Worm (Caenorhabditis elegans) whole organism, L2 larva: ENCODE results near the gene F59B1.6.

Experiments
- ZK546.5 ChIP-seq: sonication (generic microtip); optimal IDR thresholded peaks from 2 replicates; lab custom pipeline; 2017; ENCODE audit warnings: missing biosample characterization, missing genetic modification characterization
- ama-1 ChIP-seq: fragments of 150-350 bp; optimal IDR thresholded peaks from 2 replicates; lab custom pipeline; 2018; ENCODE audit warnings: inconsistent platforms
- egl-27 ChIP-seq: sonication (generic microtip); optimal IDR thresholded peaks from 3 replicates; lab custom pipeline; 2017; ENCODE audit warnings: missing biosample characterization, missing genetic modification reagents, missing genetic modification characterization
- fos-1 ChIP-seq: fragments of 150-350 bp; optimal IDR thresholded peaks from 2 replicates; lab custom pipeline; 2014; ENCODE audit warnings: missing biosample characterization, missing genetic modification characterization
- gmeb-1 ChIP-seq: fragments of 150-350 bp; optimal IDR thresholded peaks from 2 replicates; lab custom pipeline; 2014; ENCODE audit warnings: missing biosample characterization, missing genetic modification characterization
- lsy-2 ChIP-seq, 2 experiments: fragments of 150-350 bp in 1 of 2; sonication (generic microtip) in 1 of 2; optimal IDR thresholded peaks; 2 replicates each; lab custom pipeline; 2014 to 2017; ENCODE audit warnings: missing biosample characterization in 2 of 2, missing genetic modification characterization in 2 of 2
- nhr-11 ChIP-seq: fragments of 150-350 bp; optimal IDR thresholded peaks from 2 replicates; lab custom pipeline; 2014; ENCODE audit warnings: missing biosample characterization, missing genetic modification characterization
- nhr-77 ChIP-seq: fragments of 150-350 bp; optimal IDR thresholded peaks from 2 replicates; lab custom pipeline; 2014; ENCODE audit warnings: missing biosample characterization, missing genetic modification characterization
- peb-1 ChIP-seq: fragments of 150-350 bp; optimal IDR thresholded peaks from 2 replicates; lab custom pipeline; 2014; ENCODE audit warnings: missing biosample characterization, missing genetic modification characterization
- unc-39 ChIP-seq: fragments of 150-350 bp; optimal IDR thresholded peaks from 2 replicates; lab custom pipeline; 2014; ENCODE audit warnings: missing biosample characterization, missing genetic modification characterization

- TF ChIP-seq nhr-11 (tag; lab: Kevin White, UChicago) (no peak), peb-1 (no peak), unc-39 (tag; lab: Kevin White, UChicago) (no peak), lsy-2 (tag; optimal IDR thresholded peaks at IDR 0.05; lab: Kevin White, UChicago) (no peak), nhr-77 (tag; lab: Kevin White, UChicago) (no peak), ZK546.5 (tag; lab: Kevin White, UChicago) (no peak), ama-1 (lab: Kevin White, UChicago) (no peak), egl-27 (no peak), fos-1 (tag; lab: Kevin White, UChicago) (no peak), gmeb-1 (tag; lab: Kevin White, UChicago) (no peak)
Observed at ce11 chrV:3673080-3673479, 41.6 kb upstream of the F59B1.6 start, which contains the start of gene pals-33.
